Worm (Caenorhabditis elegans): Measurements from ENCODE around the gene C05C10.2.

The C05C10.2 gene

ce11 chrII:9960127-9960526 lies 38.1 kb downstream of the C05C10.2 start:
- TF ChIP-seq tbx-9 (tag; optimal IDR thresholded peaks at IDR 0.05; ENCODE audit: borderline replicate concordance) (no peak), zfh-2 (GFP tag; conservative IDR thresholded peaks at IDR 0.05) (0 out of 2 replicates have a peak, but pooled peaks have one; percentile 20), madf-3 (GFP tag; IDR thresholded peaks at IDR 0.05) (no peak), D2030.7 (GFP tag; IDR thresholded peaks at IDR 0.05) (no peak)

ce11 chrII:9963808-9964207 lies 41.8 kb downstream of the C05C10.2 start:
- TF ChIP-seq mes-4 (tag; optimal IDR thresholded peaks at IDR 0.05) (no peak), snpc-1.3 (tag; optimal IDR thresholded peaks at IDR 0.05; ENCODE audit: insufficient read depth) (no peak), nhr-80 (tag; optimal IDR thresholded peaks at IDR 0.05) (peak; percentile 65), snpc-3.4 (tag; optimal IDR thresholded peaks at IDR 0.05) (no peak), dox-1 (GFP tag; IDR thresholded peaks at IDR 0.05) (0 out of 2 replicates have a peak, but pooled peaks have one; percentile 2)

- TF ChIP-seq let-607 (tag; optimal IDR thresholded peaks at IDR 0.05) = no peak
Observed at ce11 chrII:9965325-9965724, 43.3 kb downstream of the C05C10.2 start.

ce11 chrII:9966954-9967353 lies 44.9 kb downstream of the C05C10.2 start, which contains the start of gene dtmk-1:
Gene dtmk-1, minus strand, starts transcription at chrII:9967099.
- TF ChIP-seq cebp-2 (GFP tag; IDR thresholded peaks at IDR 0.05) (no peak), akir-1 (GFP tag; optimal IDR thresholded peaks at IDR 0.05) (no peak), ekl-4 (GFP tag; IDR thresholded peaks at IDR 0.05) (0 out of 2 replicates have a peak, but pooled peaks have one; percentile 21), athp-1 (tag; optimal IDR thresholded peaks at IDR 0.05) (no peak), madf-10 (tag; optimal IDR thresholded peaks at IDR 0.05) (no peak), T07F8.4 (tag; optimal IDR thresholded peaks at IDR 0.05) (no peak), pha-4 (tag; optimal IDR thresholded peaks at IDR 0.05) (no peak), lin-40 (tag; optimal IDR thresholded peaks at IDR 0.05) (no peak), Y67H2A.10 (GFP tag; conservative IDR thresholded peaks at IDR 0.05) (no peak), somi-1 (GFP tag; optimal IDR thresholded peaks at IDR 0.05) (no peak), ama-1 (optimal IDR thresholded peaks at IDR 0.05) (peak; percentile 11), ama-1 (GFP tag; optimal IDR thresholded peaks at IDR 0.05) (peak in 1 of 2 experiments; percentile 47), hmg-1.2 (GFP tag; IDR thresholded peaks at IDR 0.05) (0 out of 2 replicates have a peak, but pooled peaks have one; percentile 12), B0019.2 (GFP tag; conservative IDR thresholded peaks at IDR 0.05) (no peak), bed-1 (GFP tag; IDR thresholded peaks at IDR 0.05) (no peak), nhr-179 (tag; optimal IDR thresholded peaks at IDR 0.05) (no peak), snpc-1.1 (tag; optimal IDR thresholded peaks at IDR 0.05; ENCODE audit: insufficient read depth) (peak; percentile 17), lin-54 (GFP tag; optimal IDR thresholded peaks at IDR 0.05) (no peak), ztf-18 (tag; optimal IDR thresholded peaks at IDR 0.05) (no peak), ceh-79 (tag; optimal IDR thresholded peaks at IDR 0.05) (no peak), aptf-3 (GFP tag; IDR thresholded peaks at IDR 0.05) (no peak), fkh-3 (tag; optimal IDR thresholded peaks at IDR 0.05) (no peak), tlf-1 (GFP tag; optimal IDR thresholded peaks at IDR 0.05) (no peak), tbp1 (GFP tag; optimal IDR thresholded peaks at IDR 0.05) (no peak), hmg-20 (GFP tag; IDR thresholded peaks at IDR 0.05) (no peak), F52B5.7 (tag; optimal IDR thresholded peaks at IDR 0.05) (no peak), Y53G8AR.9 (GFP tag; conservative IDR thresholded peaks at IDR 0.05) (no peak), madf-6 (GFP tag; IDR thresholded peaks at IDR 0.05) (no peak; the same call in 1 of the 2 replicates), rpc-1 (optimal IDR thresholded peaks at IDR 0.05) (no peak), rpc-1 (tag; optimal IDR thresholded peaks at IDR 0.05) (no peak), dpff-1 (tag; optimal IDR thresholded peaks at IDR 0.05) (no peak)
